Fruit fly (Drosophila melanogaster): ENCODE data around the gene nxf2.
"Not testable (repeated sequence)": the region's sequence is repeated elsewhere in the genome, so short reads cannot be mapped to it uniquely, and the experiment has no call there.

nxf2 gene

DNA sequence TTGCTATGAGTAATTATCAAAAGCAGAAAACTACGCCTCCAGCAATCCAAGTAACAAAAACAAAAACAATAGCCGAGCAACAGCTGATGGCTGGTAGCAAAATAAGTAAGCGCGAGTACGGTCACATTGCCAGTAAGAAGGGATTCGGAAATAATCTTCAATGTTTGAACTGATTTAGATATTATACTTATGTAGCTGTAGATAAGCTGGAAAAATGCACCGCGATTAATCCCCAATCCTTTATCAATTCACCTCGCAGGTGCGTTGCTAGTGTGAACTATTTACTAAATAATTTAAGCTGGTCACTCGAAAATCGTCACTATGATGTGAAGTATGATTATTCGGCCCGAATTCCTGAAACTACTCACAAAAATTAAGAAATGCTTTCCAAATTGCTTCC, 6.9 kb upstream of the nxf2 start, which contains the start of the genes Syx8 and CG32163:
Syx8 (minus strand) TSS at position 69 of the 400 bp plus-strand sequence.
CG32163 (plus strand) TSS at position 169 of the 400 bp plus-strand sequence.
- no peak for TF ChIP-seq usp (GFP tag; optimal IDR thresholded peaks at IDR 0.05)
- TF ChIP-seq CG8478 (optimal IDR thresholded peaks at IDR 0.05): no peak
- no peak for TF ChIP-seq psq (optimal IDR thresholded peaks at IDR 0.05)
- TF ChIP-seq pan (optimal IDR thresholded peaks at IDR 0.05): no peak
- no peak for TF ChIP-seq Dll (optimal IDR thresholded peaks at IDR 0.05)
- TF ChIP-seq EcR (GFP tag; optimal IDR thresholded peaks at IDR 0.05): no peak

DNA sequence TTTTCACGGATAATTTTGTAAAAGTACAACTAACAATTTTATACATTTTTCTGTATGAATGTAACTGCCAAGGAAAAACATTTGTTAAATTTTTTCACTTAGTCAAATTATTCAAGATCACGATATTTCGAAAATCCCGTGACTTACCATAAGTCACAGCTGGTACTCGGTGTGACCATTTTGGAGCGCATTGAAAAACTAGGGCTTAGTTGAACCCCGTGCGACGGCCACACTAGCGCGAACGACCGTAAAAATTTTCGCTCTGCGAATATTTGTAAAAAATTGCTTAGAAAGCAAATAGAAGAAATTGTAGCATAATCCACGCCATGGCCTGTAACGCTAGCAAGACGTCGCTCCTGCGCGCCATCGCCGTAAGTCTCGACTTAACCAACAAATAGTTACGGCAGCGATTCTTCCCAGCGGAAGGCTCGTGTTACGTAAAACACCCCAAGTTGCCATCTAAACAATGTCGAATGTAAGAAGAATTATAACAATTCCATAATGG, 4.0 kb upstream of the nxf2 start, which contains the start of gene UQCR-C2:
UQCR-C2 (plus strand) TSS at position 51 of the 505 bp plus-strand sequence.
- TF ChIP-seq usp (GFP tag; optimal IDR thresholded peaks at IDR 0.05) (no peak), EcR (GFP tag; optimal IDR thresholded peaks at IDR 0.05) (no peak), CG8478 (optimal IDR thresholded peaks at IDR 0.05) (no peak), Dll (optimal IDR thresholded peaks at IDR 0.05) (no peak), psq (optimal IDR thresholded peaks at IDR 0.05) (no peak), pan (optimal IDR thresholded peaks at IDR 0.05) (no peak)

DNA sequence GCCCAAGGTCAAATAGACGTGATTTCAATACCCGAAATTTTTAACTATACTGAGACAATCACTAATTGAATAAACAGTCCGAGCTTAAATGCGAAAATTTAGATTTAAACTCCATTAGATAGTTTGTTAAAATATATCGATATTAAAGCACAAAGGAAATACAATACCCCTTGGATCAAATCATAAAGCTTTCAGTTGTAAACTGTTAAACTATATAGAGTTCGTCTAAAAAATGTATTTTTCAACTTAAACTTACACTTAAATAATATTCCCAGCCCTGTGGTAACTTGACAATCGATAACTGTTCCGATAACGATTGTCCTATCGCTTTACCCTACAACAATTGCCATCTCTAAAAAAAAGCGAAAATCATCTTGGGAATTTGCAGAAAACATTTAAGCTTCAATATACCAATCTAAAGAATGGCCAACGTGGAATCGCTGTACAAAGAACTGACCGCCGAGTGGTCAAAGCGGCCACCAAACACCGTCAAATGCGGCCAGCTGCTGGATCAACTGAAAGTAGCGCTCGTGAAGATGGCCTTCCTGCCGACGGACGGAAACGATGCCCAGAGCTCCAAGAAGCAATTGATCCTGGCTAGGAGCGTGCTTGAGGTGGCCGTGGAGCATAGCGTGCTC, 2.7 kb upstream of the nxf2 start, which contains the start of gene Rpn12:
Rpn12 (plus strand) TSS at position 351 of the 638 bp plus-strand sequence.
- TF ChIP-seq CG8478 (optimal IDR thresholded peaks at IDR 0.05) (no peak), usp (GFP tag; optimal IDR thresholded peaks at IDR 0.05) (no peak), EcR (GFP tag; optimal IDR thresholded peaks at IDR 0.05) (no peak), pan (optimal IDR thresholded peaks at IDR 0.05) (no peak), psq (optimal IDR thresholded peaks at IDR 0.05) (no peak), Dll (optimal IDR thresholded peaks at IDR 0.05) (no peak)

DNA sequence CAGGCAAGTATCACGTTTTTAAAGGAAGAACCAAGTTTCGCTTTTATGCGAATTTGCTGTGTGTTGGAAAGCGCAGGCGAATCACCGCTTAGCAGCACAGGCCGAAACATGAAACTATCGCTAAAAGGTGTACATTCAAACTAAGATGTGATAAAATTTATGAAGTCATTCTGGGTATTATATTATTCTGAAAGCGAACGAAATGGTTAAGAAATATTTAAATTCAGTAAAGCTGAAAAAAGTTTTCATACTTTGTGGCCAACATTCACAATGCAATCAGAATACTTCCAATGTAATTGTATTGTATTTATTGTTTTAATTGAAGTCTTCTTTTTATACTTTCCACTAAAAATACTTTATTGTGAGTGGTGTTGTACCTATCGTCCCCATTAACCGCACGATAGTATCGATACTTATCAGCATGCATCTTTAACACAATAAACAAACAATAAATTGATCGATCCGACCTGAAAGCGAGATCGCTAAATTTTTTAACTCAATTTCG, 1.1 kb upstream of the nxf2 start, which contains the start of gene Smn:
Smn (minus strand) TSS at position 347 of the 505 bp plus-strand sequence.
- TF ChIP-seq EcR (GFP tag; optimal IDR thresholded peaks at IDR 0.05) (no peak), Dll (optimal IDR thresholded peaks at IDR 0.05) (no peak)

DNA sequence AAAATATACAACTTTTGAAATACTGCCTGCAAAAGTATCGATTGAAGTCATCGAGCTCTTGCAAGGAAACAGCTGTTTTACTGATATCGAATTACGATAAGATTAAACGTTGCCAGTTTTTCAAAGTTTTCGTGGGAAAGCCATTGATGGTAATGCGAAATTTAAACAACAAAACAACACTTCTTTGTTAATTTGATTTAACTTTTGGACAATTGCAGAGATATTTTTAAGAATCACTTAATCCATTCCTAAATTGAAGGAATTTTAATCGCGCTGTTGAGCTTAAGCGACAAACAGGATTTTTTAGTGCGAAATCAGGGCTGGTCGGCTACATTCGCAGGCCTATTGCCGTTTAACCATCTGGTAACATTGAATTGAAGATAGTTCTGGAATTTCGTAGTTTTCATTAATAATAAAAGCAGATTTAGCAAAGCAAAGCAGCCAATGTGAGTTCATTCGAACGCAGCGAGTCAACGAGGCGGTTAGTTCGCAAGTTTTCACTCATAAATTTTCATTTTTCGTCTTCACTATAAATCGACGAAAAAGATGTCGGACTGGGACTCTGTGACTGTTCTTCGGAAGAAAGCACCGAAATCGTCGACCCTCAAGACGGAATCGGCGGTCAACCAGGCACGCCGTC, 5.7 kb downstream of the nxf2 start, which contains the start of gene mbf1:
mbf1 (plus strand) TSS at position 130 of the 640 bp plus-strand sequence.
- TF ChIP-seq usp (GFP tag; optimal IDR thresholded peaks at IDR 0.05) (no peak), CG8478 (optimal IDR thresholded peaks at IDR 0.05) (no peak), EcR (GFP tag; optimal IDR thresholded peaks at IDR 0.05) (no peak), Dll (optimal IDR thresholded peaks at IDR 0.05) (no peak), pan (optimal IDR thresholded peaks at IDR 0.05) (no peak), psq (optimal IDR thresholded peaks at IDR 0.05) (no peak)

DNA sequence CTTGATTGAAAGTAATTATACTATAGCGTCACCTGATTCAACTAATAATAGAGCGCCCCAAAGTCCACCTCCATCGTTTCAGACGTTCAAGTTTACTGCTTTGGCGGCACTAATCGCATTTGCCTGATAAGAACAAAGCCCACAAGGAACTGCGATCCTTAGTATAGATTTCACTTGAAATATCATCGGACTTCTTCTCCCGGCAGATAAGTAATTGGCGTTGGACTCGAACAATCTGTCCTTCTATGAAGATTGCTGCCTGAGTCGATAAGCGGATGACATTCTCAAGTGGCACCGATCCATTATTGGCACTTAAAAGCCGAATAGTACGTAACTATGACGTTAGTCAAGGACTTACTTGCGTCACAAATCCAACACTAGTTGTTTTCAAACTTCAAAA, 6.9 kb downstream of the nxf2 start, which contains the start of gene Mipp1:
Mipp1 (minus strand) TSS at position 101 of the 400 bp plus-strand sequence.
- TF ChIP-seq EcR (GFP tag; optimal IDR thresholded peaks at IDR 0.05); Dll (optimal IDR thresholded peaks at IDR 0.05); CG8478 (optimal IDR thresholded peaks at IDR 0.05): not testable (repeated sequence)

DNA sequence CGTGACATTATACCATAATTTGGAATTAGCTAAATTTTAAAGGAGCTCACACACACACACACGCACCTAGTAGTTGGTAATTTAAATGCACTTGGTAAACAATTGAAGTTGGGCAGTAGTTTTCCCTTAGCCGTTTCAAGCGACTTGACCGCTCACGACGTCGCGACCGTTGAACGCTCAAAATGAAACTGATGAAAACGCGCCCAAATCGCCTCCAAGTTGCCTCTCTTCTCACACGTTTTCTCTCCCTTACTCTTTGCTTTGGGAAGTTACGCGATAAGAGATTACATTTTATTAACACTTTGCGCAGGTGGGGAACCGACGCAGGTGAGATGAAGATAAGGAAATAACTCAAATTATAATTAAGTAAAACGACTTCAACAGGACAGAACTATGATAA, 7.9 kb downstream of the nxf2 start:
- no peak for TF ChIP-seq usp (GFP tag; optimal IDR thresholded peaks at IDR 0.05)
- TF ChIP-seq pan (optimal IDR thresholded peaks at IDR 0.05): no peak

DNA sequence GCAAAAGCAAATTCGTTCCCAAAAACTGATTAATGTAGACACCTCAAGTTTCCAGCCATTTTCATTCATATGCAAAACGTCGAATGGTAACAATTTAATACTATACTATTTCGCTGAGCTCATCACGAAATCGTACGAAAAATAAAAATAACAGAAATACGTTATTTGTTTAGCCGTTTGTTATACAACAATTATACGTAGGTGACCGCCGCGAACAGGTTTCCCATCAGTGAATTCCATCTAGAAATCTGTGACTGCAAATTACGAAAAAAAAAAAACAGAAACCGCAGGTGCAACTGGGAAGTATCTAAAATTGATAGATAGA, 8.4 kb downstream of the nxf2 start:
- TF ChIP-seq Dll (optimal IDR thresholded peaks at IDR 0.05): no peak
- TF ChIP-seq psq (optimal IDR thresholded peaks at IDR 0.05): no peak
- no peak for TF ChIP-seq CG8478 (optimal IDR thresholded peaks at IDR 0.05)
- TF ChIP-seq pan (optimal IDR thresholded peaks at IDR 0.05): no peak
- no peak for TF ChIP-seq usp (GFP tag; optimal IDR thresholded peaks at IDR 0.05)
- no peak for TF ChIP-seq EcR (GFP tag; optimal IDR thresholded peaks at IDR 0.05)

DNA sequence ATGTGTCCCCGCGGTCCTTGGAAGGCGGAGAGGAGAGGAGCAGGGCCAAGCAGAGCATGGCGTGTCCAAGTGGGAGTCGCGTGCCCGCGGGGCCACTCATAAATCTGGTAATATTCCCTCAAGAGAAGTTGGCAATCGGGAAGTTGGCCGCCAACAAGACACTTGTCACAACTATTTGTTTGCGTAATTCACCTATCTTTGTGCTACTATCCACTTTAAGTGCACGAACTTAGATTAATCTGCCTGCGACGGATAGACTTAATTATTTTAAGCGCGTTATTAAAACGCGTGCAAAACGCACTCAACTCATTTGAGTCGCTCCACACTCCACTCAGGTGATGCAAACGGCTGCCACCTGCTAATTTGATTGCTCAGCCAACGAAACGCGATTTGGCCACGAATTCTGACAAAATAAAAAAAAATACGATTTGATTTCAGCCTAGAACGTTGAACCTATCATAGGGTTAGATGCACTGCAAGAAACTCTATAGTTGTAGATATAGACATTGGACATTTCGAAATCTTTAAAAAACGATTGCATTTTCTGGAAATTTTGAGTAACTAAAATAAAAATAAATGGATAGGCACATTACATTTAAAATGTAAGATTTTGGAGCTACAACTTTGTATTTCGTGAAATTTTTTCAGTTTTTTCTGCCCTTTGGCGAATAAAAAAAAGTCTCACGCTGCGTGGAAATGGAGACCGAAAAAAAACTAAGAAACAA, 8.9 kb downstream of the nxf2 start:
- TF ChIP-seq EcR (GFP tag; optimal IDR thresholded peaks at IDR 0.05) (no peak), pan (optimal IDR thresholded peaks at IDR 0.05) (no peak), CG8478 (optimal IDR thresholded peaks at IDR 0.05) (no peak), usp (GFP tag; optimal IDR thresholded peaks at IDR 0.05) (no peak), psq (optimal IDR thresholded peaks at IDR 0.05) (no peak), Dll (optimal IDR thresholded peaks at IDR 0.05) (no peak)

DNA sequence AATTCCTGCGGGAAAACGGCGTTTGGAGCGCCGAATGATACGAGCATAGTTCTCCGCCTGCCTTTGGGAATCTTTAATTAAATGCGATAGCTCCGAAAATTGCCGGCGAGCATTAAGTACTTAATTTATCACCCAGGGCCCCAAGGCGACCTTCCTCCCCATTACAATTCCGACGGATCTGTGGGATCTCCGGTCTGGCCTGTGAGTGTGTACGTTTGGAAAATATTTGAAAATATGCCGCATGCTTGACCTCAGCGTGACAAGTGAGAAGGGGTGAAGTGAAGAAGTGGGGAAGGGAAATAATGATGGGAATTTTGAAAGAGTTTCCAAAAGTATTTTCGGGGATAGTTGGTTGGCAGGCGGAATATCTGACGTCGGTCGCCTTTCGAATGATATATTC, 10.7 kb downstream of the nxf2 start:
- TF ChIP-seq Dll (optimal IDR thresholded peaks at IDR 0.05) (no peak), EcR (GFP tag; optimal IDR thresholded peaks at IDR 0.05) (no peak), pan (optimal IDR thresholded peaks at IDR 0.05) (no peak), usp (GFP tag; optimal IDR thresholded peaks at IDR 0.05) (no peak), CG8478 (optimal IDR thresholded peaks at IDR 0.05) (no peak), psq (optimal IDR thresholded peaks at IDR 0.05) (no peak)

DNA sequence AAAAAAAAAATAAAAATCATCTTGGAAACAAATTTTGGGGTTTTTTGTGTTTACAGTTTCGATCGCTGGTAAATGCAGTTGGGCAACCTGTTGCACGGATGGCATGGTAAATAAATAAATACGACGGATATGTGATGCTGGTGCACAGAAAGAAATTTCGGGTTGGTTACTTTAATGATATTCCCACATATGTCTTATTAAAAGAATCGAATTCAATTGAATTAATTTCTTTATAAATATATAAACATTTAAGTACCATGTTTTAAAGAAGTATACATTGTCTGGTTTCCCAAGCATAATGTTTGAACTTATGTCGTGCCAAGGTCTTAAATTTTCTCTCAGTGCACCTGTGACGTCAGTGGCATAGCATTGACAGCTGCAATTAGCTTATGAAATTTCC, 12.6 kb downstream of the nxf2 start:
- TF ChIP-seq CG8478 (optimal IDR thresholded peaks at IDR 0.05): no peak
- no peak for TF ChIP-seq EcR (GFP tag; optimal IDR thresholded peaks at IDR 0.05)
- no peak for TF ChIP-seq Dll (optimal IDR thresholded peaks at IDR 0.05)
- TF ChIP-seq psq (optimal IDR thresholded peaks at IDR 0.05): no peak
- TF ChIP-seq usp (GFP tag; optimal IDR thresholded peaks at IDR 0.05): no peak
- no peak for TF ChIP-seq pan (optimal IDR thresholded peaks at IDR 0.05)
